Worm (Caenorhabditis elegans): ENCODE results near the gene cbs-2.

cbs-2 gene

ce11 chrII:2216940-2217664 is 6.3 kb downstream of the cbs-2 start:
- TF ChIP-seq ceh-44 (GFP tag; IDR thresholded peaks at IDR 0.05), result no peak
- TF ChIP-seq sdz-12 (GFP tag; optimal IDR thresholded peaks at IDR 0.05), result no peak
- peak in 1 of 2 experiments; percentile 90 for TF ChIP-seq unc-62 (GFP tag; optimal IDR thresholded peaks at IDR 0.05 in 1 of 2)
- no peak for TF ChIP-seq unc-62 (tag; optimal IDR thresholded peaks at IDR 0.05)
- no peak for TF ChIP-seq zip-11 (GFP tag; IDR thresholded peaks at IDR 0.05)
- TF ChIP-seq aly-2 (tag; optimal IDR thresholded peaks at IDR 0.05), result no peak
- no peak for TF ChIP-seq gei-8 (GFP tag; optimal IDR thresholded peaks at IDR 0.05)
- no peak for TF ChIP-seq mes-2 (tag; optimal IDR thresholded peaks at IDR 0.05; ENCODE audit: poor library complexity, severe bottlenecking)
- TF ChIP-seq ceh-62 (tag; optimal IDR thresholded peaks at IDR 0.05), result no peak
- peak; percentile 96 for TF ChIP-seq aha-1 (tag)
- no peak for TF ChIP-seq tra-1 (GFP tag; IDR thresholded peaks at IDR 0.05)
- TF ChIP-seq nhr-11 (tag; optimal IDR thresholded peaks at IDR 0.05), result no peak
- TF ChIP-seq set-16 (GFP tag; IDR thresholded peaks at IDR 0.05), result peak; percentile 53; the same call in 1 of the 2 replicates
- TF ChIP-seq hlh-11 (tag; optimal IDR thresholded peaks at IDR 0.05), result no peak

ce11 chrII:2215512-2215911 is 7.9 kb downstream of the cbs-2 start:
- TF ChIP-seq set-16 (GFP tag; IDR thresholded peaks at IDR 0.05), result peak; percentile 52; the same call in 1 of the 2 replicates
- no peak for TF ChIP-seq spr-3 (GFP tag; optimal IDR thresholded peaks at IDR 0.05)

ce11 chrII:2207812-2208211 is 15.6 kb downstream of the cbs-2 start, which contains the start of gene Y59C2A.1:
Gene Y59C2A.1, plus strand, starts transcription at chrII:2208112.
- TF ChIP-seq attf-4 (tag; optimal IDR thresholded peaks at IDR 0.05), result no peak
- no peak for TF ChIP-seq nhr-6 (tag; optimal IDR thresholded peaks at IDR 0.05)
- no peak for TF ChIP-seq ZK546.5 (tag; optimal IDR thresholded peaks at IDR 0.05)
- TF ChIP-seq nhr-76 (tag; optimal IDR thresholded peaks at IDR 0.05), result no peak
- no peak for TF ChIP-seq egl-27 (tag; optimal IDR thresholded peaks at IDR 0.05)
- no peak for TF ChIP-seq ama-1 (optimal IDR thresholded peaks at IDR 0.05)

ce11 chrII:2206064-2206722 is 17.2 kb downstream of the cbs-2 start:
- TF ChIP-seq ces-1 (GFP tag; optimal IDR thresholded peaks at IDR 0.05), result no peak
- TF ChIP-seq unc-62 (GFP tag; optimal IDR thresholded peaks at IDR 0.05 in 1 of 2), result peak in 1 of 2 experiments; percentile 56
- TF ChIP-seq unc-62 (tag; optimal IDR thresholded peaks at IDR 0.05), result no peak

ce11 chrII:2204077-2204476 is 19.3 kb downstream of the cbs-2 start, which contains the start of gene Y59C2A.2:
Gene Y59C2A.2, minus strand, starts transcription at chrII:2204137.
- TF ChIP-seq dpl-1 (GFP tag; optimal IDR thresholded peaks at IDR 0.05) (peak; percentile 87), mes-2 (tag; optimal IDR thresholded peaks at IDR 0.05; ENCODE audit: poor library complexity, severe bottlenecking) (peak; percentile 70), lin-13 (GFP tag; optimal IDR thresholded peaks at IDR 0.05) (peak; percentile 11), aha-1 (tag) (peak; percentile 49), fkh-10 (GFP tag; optimal IDR thresholded peaks at IDR 0.05) (peak; percentile 4), lsy-2 (tag; optimal IDR thresholded peaks at IDR 0.05) (peak in 1 of 2 experiments; percentile 67), lin-38 (GFP tag; IDR thresholded peaks at IDR 0.05) (peak; percentile 92), zag-1 (tag; optimal IDR thresholded peaks at IDR 0.05) (no peak), nhr-28 (tag; optimal IDR thresholded peaks at IDR 0.05) (no peak), hlh-11 (tag; optimal IDR thresholded peaks at IDR 0.05) (no peak), hlh-30 (tag; optimal IDR thresholded peaks at IDR 0.05; ENCODE audit: insufficient read depth) (peak; percentile 22)

- TF ChIP-seq ztf-11 (tag; optimal IDR thresholded peaks at IDR 0.05) (no peak), lin-15B (tag; optimal IDR thresholded peaks at IDR 0.05) (no peak), aha-1 (tag) (peak; percentile 98), tra-1 (GFP tag; IDR thresholded peaks at IDR 0.05) (no peak), zip-11 (GFP tag; IDR thresholded peaks at IDR 0.05) (no peak), nhr-111 (GFP tag; optimal IDR thresholded peaks at IDR 0.05) (no peak), dpl-1 (GFP tag; optimal IDR thresholded peaks at IDR 0.05) (no peak), ZK337.2 (GFP tag; IDR thresholded peaks at IDR 0.05) (no peak)
Observed at ce11 chrII:2202147-2202546, 21.2 kb downstream of the cbs-2 start.
